Fruit fly (Drosophila melanogaster): Measurements from ENCODE around the gene CG13838.

Gene CG13838

DNA sequence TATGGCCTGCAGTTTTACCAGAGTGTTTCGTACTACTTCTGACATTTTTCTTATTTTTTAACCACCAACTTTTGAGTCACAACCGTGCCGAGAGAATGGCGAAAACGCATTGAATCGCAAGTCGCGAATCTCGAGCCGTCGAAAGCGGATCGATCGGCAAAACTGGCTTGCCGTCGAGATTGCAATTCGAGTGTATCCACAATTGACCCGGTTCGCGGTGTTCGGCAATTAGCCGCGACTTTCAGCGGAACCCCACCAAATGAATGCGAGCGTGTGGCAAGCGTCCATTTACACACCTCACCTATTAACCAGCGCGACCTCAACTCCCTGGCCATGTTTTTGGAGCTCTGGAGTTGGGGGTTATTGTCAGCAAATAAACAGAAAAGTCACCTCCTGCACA is 6.6 kb upstream of the CG13838 start, which contains the start of gene CG13833:
Gene CG13833, minus strand, starts transcription at position 101 of the 400 bp plus-strand sequence.
- no peak for TF ChIP-seq Myc (optimal IDR thresholded peaks at IDR 0.05)
- no peak for TF ChIP-seq Sin3A (optimal IDR thresholded peaks at IDR 0.05)
- TF ChIP-seq psq (optimal IDR thresholded peaks at IDR 0.05) = no peak
- TF ChIP-seq insv (optimal IDR thresholded peaks at IDR 0.05) = no peak
- no peak for TF ChIP-seq ttk (optimal IDR thresholded peaks at IDR 0.05)
- no peak for TF ChIP-seq h (optimal IDR thresholded peaks at IDR 0.05)

DNA sequence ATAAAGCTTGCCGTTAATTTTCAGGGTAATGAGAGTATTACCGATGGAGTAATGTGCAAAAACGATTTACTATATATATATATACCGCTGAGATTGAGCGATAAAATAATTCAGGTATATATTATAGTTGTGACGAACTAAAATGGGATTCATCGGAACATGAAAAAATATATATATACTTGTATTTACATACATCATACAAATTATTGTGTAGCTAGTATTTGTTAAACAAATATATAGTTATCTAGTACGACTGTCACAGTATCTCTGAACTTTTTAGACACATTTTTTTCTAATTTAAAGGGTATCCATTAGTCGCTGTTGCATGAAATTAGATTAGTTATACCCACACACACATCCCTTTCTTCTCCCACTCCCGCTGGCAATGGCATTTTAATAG is 5.7 kb upstream of the CG13838 start:
- TF ChIP-seq h (optimal IDR thresholded peaks at IDR 0.05) (no peak), psq (optimal IDR thresholded peaks at IDR 0.05) (no peak), Myc (optimal IDR thresholded peaks at IDR 0.05) (no peak), Sin3A (optimal IDR thresholded peaks at IDR 0.05) (no peak), insv (optimal IDR thresholded peaks at IDR 0.05) (no peak), ttk (optimal IDR thresholded peaks at IDR 0.05) (no peak)

DNA sequence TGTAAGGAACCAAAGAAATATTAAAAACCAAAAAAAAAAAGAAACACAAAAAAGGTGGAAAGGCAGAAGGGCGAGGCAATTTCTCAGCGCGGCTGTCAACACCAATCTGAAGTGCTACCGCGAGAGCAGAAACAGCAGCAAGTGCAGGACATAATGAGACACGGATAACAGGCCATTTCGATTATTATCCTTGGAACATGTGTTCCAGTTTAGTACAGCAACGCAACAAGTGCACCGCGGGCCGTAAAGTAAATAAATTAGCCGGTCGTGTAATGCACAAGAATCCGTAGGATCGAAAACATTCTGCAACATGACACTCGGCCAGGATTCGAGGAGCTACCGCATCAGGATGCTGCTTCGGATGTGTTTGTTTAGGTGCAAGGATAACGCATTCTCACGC is 4.0 kb upstream of the CG13838 start:
- TF ChIP-seq ttk (optimal IDR thresholded peaks at IDR 0.05) = no peak

DNA sequence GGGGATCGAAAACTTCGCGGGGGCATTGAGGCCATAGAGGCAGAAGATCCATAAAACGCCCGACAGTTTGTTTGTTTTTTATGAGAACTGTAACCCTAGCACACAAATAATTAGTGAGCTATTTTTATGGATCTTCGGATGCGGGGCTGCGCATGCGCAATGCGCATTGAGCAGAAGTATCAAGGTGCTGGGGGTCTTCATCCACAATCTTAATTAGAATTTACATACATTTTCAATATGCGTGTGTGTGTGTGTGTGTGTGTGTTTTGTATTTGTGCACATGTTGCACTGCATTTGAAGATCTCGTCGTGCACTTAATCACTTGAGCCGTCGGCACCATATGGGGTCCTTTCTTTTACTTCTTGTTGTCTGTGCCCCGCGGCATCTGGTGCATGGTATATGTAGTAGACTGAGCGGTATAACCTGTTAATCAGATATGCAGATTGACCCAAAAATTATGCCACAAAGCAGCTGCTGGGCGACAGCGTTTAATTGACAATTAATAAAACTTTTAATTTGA is 765 bp downstream of the CG13838 start:
- TF ChIP-seq h (optimal IDR thresholded peaks at IDR 0.05) = no peak
- no peak for TF ChIP-seq ttk (optimal IDR thresholded peaks at IDR 0.05)
- TF ChIP-seq Myc (optimal IDR thresholded peaks at IDR 0.05) = no peak
- no peak for TF ChIP-seq insv (optimal IDR thresholded peaks at IDR 0.05)
- no peak for TF ChIP-seq psq (optimal IDR thresholded peaks at IDR 0.05)
- no peak for TF ChIP-seq Sin3A (optimal IDR thresholded peaks at IDR 0.05)

DNA sequence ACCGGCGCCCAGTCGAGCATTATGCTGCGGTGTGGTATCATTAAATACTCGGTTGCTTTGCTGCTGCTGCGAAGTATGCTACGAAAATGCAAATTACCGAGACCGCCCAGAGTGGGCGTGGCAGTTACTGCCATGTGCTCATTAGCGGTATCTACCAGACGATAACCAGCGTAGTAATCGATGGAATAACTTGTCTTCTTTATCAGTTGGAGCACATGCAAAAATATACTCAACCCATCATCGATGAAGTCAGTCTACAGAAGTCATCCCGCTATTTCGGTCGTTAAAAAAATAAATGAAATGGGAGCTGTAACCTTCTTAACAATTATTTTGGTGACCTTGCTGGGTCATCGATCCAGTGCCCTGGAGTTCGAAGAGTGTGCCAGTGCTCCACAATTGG is 1.6 kb downstream of the CG13838 start, which contains the start of gene CG13837:
Gene CG13837, plus strand, starts transcription at position 301 of the 400 bp plus-strand sequence.
- TF ChIP-seq Sin3A (optimal IDR thresholded peaks at IDR 0.05) = no peak
- no peak for TF ChIP-seq insv (optimal IDR thresholded peaks at IDR 0.05)
- no peak for TF ChIP-seq psq (optimal IDR thresholded peaks at IDR 0.05)
- no peak for TF ChIP-seq ttk (optimal IDR thresholded peaks at IDR 0.05)
- TF ChIP-seq h (optimal IDR thresholded peaks at IDR 0.05) = no peak
- no peak for TF ChIP-seq Myc (optimal IDR thresholded peaks at IDR 0.05)

DNA sequence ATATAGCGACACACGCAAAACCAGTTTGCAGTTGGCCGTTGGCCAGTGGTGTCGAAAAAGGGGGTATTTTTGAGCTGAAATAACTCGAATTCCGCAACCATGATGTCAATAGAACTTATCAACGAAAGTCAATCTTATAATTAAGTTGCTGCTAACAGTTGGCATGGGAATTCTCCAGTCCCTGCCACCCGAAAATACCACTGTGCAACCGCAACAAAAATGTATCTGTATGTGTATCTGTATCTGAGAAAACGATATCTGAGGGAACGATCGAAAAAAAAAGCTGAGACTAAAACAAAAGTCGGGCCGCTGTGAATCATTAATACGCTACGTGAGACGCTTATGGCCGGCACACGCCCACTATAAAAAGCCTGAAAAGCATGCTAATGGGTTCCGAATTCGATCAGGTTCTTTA is 4.5 kb downstream of the CG13838 start:
- TF ChIP-seq Sin3A (optimal IDR thresholded peaks at IDR 0.05) = no peak
- no peak for TF ChIP-seq psq (optimal IDR thresholded peaks at IDR 0.05)
- TF ChIP-seq insv (optimal IDR thresholded peaks at IDR 0.05) = no peak
- TF ChIP-seq ttk (optimal IDR thresholded peaks at IDR 0.05) = no peak
- TF ChIP-seq Myc (optimal IDR thresholded peaks at IDR 0.05) = no peak
- no peak for TF ChIP-seq h (optimal IDR thresholded peaks at IDR 0.05)

DNA sequence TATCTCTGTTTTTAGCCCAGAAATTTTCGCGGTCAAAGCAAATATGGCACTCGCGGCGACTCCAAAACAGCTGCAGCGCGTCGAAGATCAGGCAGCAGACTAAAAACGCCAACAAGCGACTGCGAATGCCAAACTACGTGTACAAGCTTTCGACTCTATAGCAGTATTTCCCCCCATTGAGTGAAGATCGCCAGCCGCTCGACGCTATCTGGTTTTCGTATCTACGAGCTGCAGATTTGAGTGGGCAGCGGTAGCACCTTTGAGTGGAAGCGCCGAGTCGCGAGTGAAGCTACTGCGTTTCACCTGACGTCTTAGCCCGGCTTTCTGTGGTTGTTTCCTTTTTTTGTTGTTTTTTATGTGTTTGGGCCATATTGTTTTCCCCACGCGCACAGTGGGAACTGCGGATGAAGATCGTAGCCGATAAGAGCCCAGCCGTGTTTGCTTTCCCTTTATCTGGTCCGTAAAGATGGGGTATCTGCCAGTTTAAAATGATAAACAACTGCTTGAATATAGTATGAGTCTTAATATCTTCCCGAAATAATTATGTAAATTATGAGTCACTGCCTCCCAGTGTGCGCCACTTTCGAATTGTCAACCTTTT is 6.1 kb downstream of the CG13838 start, which contains the start of gene CG17121:
Gene CG17121, minus strand, starts transcription at position 126 of the 601 bp plus-strand sequence.
- TF ChIP-seq ttk (optimal IDR thresholded peaks at IDR 0.05) (no peak), insv (optimal IDR thresholded peaks at IDR 0.05) (no peak)

DNA sequence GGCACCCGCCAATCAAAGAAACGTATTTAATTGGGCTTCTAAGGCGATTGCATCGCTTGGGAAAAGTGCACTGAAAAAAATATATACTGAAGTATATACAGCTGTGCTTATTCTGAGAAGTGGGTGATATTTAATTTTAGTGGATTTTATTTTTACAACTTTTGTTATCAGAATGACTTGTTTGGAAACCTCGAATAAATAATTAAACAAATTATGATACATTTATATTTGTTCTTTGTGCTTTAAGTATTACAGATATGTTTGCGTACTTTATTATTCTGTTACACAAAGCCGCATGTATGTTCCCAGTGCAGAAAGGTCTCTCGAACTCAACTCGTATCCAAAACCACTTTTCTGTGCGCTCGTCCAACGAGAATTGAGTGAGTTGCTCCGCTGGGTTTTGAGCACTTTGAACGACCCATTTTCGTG is 6.7 kb downstream of the CG13838 start:
- TF ChIP-seq Sin3A (optimal IDR thresholded peaks at IDR 0.05) (no peak), Myc (optimal IDR thresholded peaks at IDR 0.05) (no peak), insv (optimal IDR thresholded peaks at IDR 0.05) (no peak), ttk (optimal IDR thresholded peaks at IDR 0.05) (no peak), psq (optimal IDR thresholded peaks at IDR 0.05) (no peak), h (optimal IDR thresholded peaks at IDR 0.05) (no peak)

DNA sequence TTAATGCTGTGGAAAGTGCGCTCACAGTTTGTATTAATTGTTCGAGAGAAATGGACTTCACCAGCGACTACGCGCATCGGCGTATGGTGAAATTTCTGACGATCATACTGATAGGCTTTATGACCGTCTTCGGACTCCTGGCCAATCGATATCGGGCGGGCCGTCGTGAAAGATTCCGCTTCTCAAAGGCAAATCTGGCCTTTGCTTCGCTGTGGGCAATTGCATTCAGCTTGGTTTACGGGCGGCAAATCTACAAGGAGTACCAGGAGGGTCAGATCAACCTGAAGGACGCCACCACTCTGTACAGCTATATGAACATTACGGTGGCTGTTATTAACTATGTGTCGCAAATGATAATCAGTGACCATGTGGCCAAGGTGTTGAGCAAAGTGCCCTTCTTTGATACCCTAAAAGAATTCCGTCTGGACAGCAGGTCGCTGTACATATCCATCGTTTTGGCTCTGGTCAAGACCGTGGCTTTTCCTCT is 9.6 kb downstream of the CG13838 start, which contains the start of gene Gr94a:
Gene Gr94a, plus strand, starts transcription at position 51 of the 487 bp plus-strand sequence.
- peak; percentile 97 for TF ChIP-seq ttk (optimal IDR thresholded peaks at IDR 0.05)
- no peak for TF ChIP-seq Sin3A (optimal IDR thresholded peaks at IDR 0.05)

DNA sequence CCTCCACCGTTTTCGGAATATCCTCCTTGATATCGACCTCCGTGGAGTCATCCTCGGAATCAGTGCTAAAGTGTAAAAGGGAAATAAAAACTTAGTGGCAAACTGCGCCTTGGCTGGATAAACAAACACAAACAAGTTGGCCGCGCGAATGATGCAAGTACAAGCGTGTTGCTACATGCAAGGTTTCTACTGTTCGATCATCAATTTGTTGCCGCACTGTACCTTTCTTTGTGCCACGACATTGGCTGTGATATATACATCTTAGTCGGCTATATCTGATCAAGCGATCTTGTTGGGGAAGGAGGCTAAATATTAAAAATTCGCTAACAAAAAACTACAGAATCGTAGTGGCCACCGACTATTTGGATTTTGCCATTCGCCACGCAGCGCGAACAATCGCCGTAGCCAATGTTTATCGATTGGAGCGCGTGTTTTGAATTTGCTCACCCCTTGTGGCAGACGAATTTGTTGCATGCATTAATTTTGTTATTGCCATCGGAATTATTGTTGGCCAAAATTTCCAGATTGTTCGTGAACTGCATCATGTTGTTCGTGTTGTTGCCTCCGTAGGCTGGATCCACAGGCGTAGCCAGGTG is 11.2 kb downstream of the CG13838 start:
- TF ChIP-seq ttk (optimal IDR thresholded peaks at IDR 0.05) (no peak), insv (optimal IDR thresholded peaks at IDR 0.05) (no peak), Sin3A (optimal IDR thresholded peaks at IDR 0.05) (no peak), h (optimal IDR thresholded peaks at IDR 0.05) (no peak), Myc (optimal IDR thresholded peaks at IDR 0.05) (no peak), psq (optimal IDR thresholded peaks at IDR 0.05) (no peak)

DNA sequence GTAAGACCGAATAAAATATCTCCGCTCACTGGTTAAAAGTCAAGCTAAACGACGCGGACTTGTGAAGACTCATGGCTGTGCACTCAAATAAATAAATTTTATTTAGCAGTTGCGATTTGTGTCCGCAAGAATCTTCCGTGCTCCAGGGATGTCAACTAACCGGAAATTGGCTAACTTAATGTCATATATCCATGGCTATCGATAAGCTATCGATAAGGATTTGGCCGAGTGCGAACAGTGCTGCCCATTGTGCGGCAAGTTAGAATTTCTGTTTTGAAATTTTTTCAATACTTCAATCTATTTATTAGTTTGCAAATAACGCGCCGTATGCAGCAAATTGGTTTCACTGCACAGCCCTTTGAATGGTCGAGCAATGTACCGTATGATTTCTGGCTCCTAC is 11.9 kb downstream of the CG13838 start, which contains the start of gene p53:
Gene p53, minus strand, starts transcription at position 147 of the 400 bp plus-strand sequence.
- TF ChIP-seq ttk (optimal IDR thresholded peaks at IDR 0.05) (no peak), h (optimal IDR thresholded peaks at IDR 0.05) (no peak), Myc (optimal IDR thresholded peaks at IDR 0.05) (no peak), insv (optimal IDR thresholded peaks at IDR 0.05) (no peak), psq (optimal IDR thresholded peaks at IDR 0.05) (no peak), Sin3A (optimal IDR thresholded peaks at IDR 0.05) (no peak)

DNA sequence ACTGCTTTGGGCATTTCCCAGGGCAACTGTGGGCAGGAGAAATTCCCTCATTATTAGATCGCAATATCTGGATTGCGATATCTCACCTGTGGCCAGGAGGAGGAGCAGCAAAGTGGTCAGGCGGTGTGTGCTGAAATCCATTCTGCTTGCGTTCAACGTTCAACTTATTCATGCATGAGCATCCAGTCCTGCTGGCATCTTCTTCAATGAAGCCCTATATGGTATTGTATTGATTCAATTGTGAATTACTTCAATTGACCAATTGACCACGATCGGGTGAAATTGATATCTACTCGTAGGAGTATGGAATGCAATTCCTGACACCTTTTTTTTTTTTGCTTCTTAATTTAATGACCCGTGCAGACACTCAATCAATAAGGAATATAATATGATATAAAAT is 14.1 kb downstream of the CG13838 start:
- TF ChIP-seq psq (optimal IDR thresholded peaks at IDR 0.05) (no peak), insv (optimal IDR thresholded peaks at IDR 0.05) (no peak), ttk (optimal IDR thresholded peaks at IDR 0.05) (peak; percentile 100)

DNA sequence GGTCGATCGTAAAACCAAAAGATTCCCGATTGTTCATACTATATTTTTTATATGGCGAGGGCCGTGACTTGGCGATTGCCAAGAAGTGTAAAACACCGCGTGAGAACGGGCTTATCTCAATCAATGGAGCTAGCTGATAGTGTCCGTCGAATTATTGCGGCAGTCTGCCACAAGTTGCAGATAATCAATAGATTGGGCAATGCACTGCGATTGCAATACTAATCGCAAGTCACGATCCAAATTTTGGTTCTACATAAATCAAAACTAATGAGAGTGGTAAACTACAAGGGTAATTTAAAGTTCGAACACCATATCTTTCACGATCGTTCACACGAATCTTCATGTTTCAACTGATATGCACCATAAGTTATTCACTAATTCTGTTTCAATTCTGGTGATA is 14.7 kb downstream of the CG13838 start:
- no peak for TF ChIP-seq Sin3A (optimal IDR thresholded peaks at IDR 0.05)
- no peak for TF ChIP-seq insv (optimal IDR thresholded peaks at IDR 0.05)
- no peak for TF ChIP-seq ttk (optimal IDR thresholded peaks at IDR 0.05)
- TF ChIP-seq psq (optimal IDR thresholded peaks at IDR 0.05) = no peak
- no peak for TF ChIP-seq h (optimal IDR thresholded peaks at IDR 0.05)
- no peak for TF ChIP-seq Myc (optimal IDR thresholded peaks at IDR 0.05)
